Worm (Caenorhabditis elegans) whole organism, late embryonic: ENCODE data around the gene C06E1.7.

Experiments
- F13H6.1 ChIP-seq: sonication (generic microtip); optimal IDR thresholded peaks from 2 replicates; lab custom pipeline; 2016; ENCODE audit warnings: missing genetic modification characterization, missing compliant biosample characterization
- K09A11.1 ChIP-seq: sonication (generic microtip); optimal IDR thresholded peaks from 2 replicates; lab custom pipeline; 2017; ENCODE audit warnings: antibody characterized with exemption, mild to moderate bottlenecking, missing genetic modification characterization, missing compliant biosample characterization; ENCODE audit not compliant: insufficient read depth
- T23F11.4 ChIP-seq: fragments of 200-800 bp; sonication (Bioruptor generic); optimal IDR thresholded peaks from 2 replicates; lab custom pipeline; 2018; ENCODE audit warnings: mild to moderate bottlenecking, missing genetic modification characterization, missing compliant biosample characterization
- ahr-1 ChIP-seq: sonication (generic microtip); optimal IDR thresholded peaks from 2 replicates; lab custom pipeline; 2016; ENCODE audit warnings: missing genetic modification characterization, missing compliant biosample characterization
- ceh-18 ChIP-seq: sonication (generic microtip); optimal IDR thresholded peaks from 2 replicates; lab custom pipeline; 2016; ENCODE audit warnings: missing genetic modification characterization, missing compliant biosample characterization
- ceh-19 ChIP-seq: fragments of 200-800 bp; sonication (Bioruptor generic); optimal IDR thresholded peaks from 2 replicates; lab custom pipeline; 2018; ENCODE audit warnings: mild to moderate bottlenecking, missing genetic modification characterization, missing compliant biosample characterization
- ceh-30 ChIP-seq: fragments of 150-350 bp; optimal IDR thresholded peaks from 2 replicates; lab custom pipeline; 2014; ENCODE audit warnings: missing biosample characterization, missing genetic modification characterization
- ceh-6 ChIP-seq: fragments of 200-800 bp; sonication (Bioruptor generic); optimal IDR thresholded peaks from 2 replicates; lab custom pipeline; 2018; ENCODE audit warnings: mild to moderate bottlenecking, missing genetic modification characterization, missing compliant biosample characterization
- ceh-9 ChIP-seq: sonication (generic microtip); optimal IDR thresholded peaks from 2 replicates; lab custom pipeline; 2016; ENCODE audit warnings: mild to moderate bottlenecking, missing genetic modification characterization, inconsistent platforms, missing compliant biosample characterization
- dmd-4 ChIP-seq: sonication (generic microtip); optimal IDR thresholded peaks from 2 replicates; lab custom pipeline; 2016; ENCODE audit warnings: borderline replicate concordance, missing genetic modification characterization, missing compliant biosample characterization
- dve-1 ChIP-seq: sonication (generic microtip); optimal IDR thresholded peaks from 2 replicates; lab custom pipeline; 2017; ENCODE audit warnings: antibody characterized with exemption, mild to moderate bottlenecking, missing genetic modification characterization, missing compliant biosample characterization
- ets-4 ChIP-seq: sonication (generic microtip); optimal IDR thresholded peaks from 2 replicates; lab custom pipeline; 2016; ENCODE audit warnings: missing genetic modification characterization, missing compliant biosample characterization
- fax-1 ChIP-seq: sonication (generic microtip); optimal IDR thresholded peaks from 2 replicates; lab custom pipeline; 2016; ENCODE audit warnings: missing genotype, missing genetic modification characterization, missing compliant biosample characterization
- hlh-15 ChIP-seq: sonication (generic microtip); optimal IDR thresholded peaks from 2 replicates; lab custom pipeline; 2016; ENCODE audit warnings: missing genetic modification characterization, missing compliant biosample characterization
- hlh-8 ChIP-seq: sonication (generic microtip); optimal IDR thresholded peaks from 2 replicates; lab custom pipeline; 2016; ENCODE audit warnings: missing genotype, missing genetic modification characterization, missing compliant biosample characterization
- lim-6 ChIP-seq: sonication (generic microtip); optimal IDR thresholded peaks from 2 replicates; lab custom pipeline; 2016; ENCODE audit warnings: missing genetic modification characterization, missing compliant biosample characterization
- nfya-1 ChIP-seq: sonication (generic microtip); optimal IDR thresholded peaks from 2 replicates; lab custom pipeline; 2017; ENCODE audit warnings: missing genetic modification characterization, mild to moderate bottlenecking, missing compliant biosample characterization, antibody characterized with exemption, moderate library complexity
- nhr-11 ChIP-seq: fragments of 150-350 bp; optimal IDR thresholded peaks from 2 replicates; lab custom pipeline; 2014; ENCODE audit warnings: missing biosample characterization, missing genetic modification characterization
- npax-4 ChIP-seq: sonication (generic microtip); optimal IDR thresholded peaks from 2 replicates; lab custom pipeline; 2016; ENCODE audit warnings: missing genetic modification characterization, missing compliant biosample characterization
- odd-2 ChIP-seq: sonication (generic microtip); optimal IDR thresholded peaks from 2 replicates; lab custom pipeline; 2017; ENCODE audit warnings: antibody characterized with exemption, mild to moderate bottlenecking, missing genetic modification characterization, missing compliant biosample characterization
- pag-3 ChIP-seq: sonication (generic microtip); optimal IDR thresholded peaks from 2 replicates; lab custom pipeline; 2016; ENCODE audit warnings: missing compliant biosample characterization, missing genetic modification characterization, borderline replicate concordance
- pha-2 ChIP-seq: sonication (generic microtip); optimal IDR thresholded peaks from 2 replicates; lab custom pipeline; 2017; ENCODE audit warnings: mild to moderate bottlenecking, missing genetic modification characterization, missing compliant biosample characterization
- pqm-1 ChIP-seq: sonication (generic microtip); optimal IDR thresholded peaks from 2 replicates; lab custom pipeline; 2016; ENCODE audit warnings: missing genetic modification characterization, missing compliant biosample characterization
- pros-1 ChIP-seq: fragments of 150-350 bp; optimal IDR thresholded peaks from 2 replicates; lab custom pipeline; 2014; ENCODE audit warnings: missing biosample characterization, missing genetic modification reagents, missing genetic modification characterization
- rnt-1 ChIP-seq: sonication (generic microtip); optimal IDR thresholded peaks from 2 replicates; lab custom pipeline; 2016; ENCODE audit warnings: missing genetic modification characterization, missing compliant biosample characterization
- sdc-2 ChIP-seq: sonication (generic microtip); optimal IDR thresholded peaks from 2 replicates; lab custom pipeline; 2016; ENCODE audit warnings: missing genotype, missing genetic modification characterization, missing compliant biosample characterization
- sox-2 ChIP-seq: fragments of 200-800 bp; sonication (Bioruptor generic); IDR thresholded peaks from 2 replicates; pipeline ENCODE4 v1.3.6; 2022; ENCODE audit warnings: missing genetic modification reagents, missing genetic modification characterization, missing compliant biosample characterization
- sox-4 ChIP-seq: sonication (generic microtip); optimal IDR thresholded peaks from 2 replicates; lab custom pipeline; 2017; ENCODE audit warnings: mild to moderate bottlenecking, missing genetic modification characterization, inconsistent platforms, missing compliant biosample characterization
- syd-9 ChIP-seq: sonication (generic microtip); optimal IDR thresholded peaks from 2 replicates; lab custom pipeline; 2016; ENCODE audit warnings: mild to moderate bottlenecking, missing genetic modification characterization, moderate library complexity, missing compliant biosample characterization
- tbx-2 ChIP-seq: sonication (generic microtip); optimal IDR thresholded peaks from 2 replicates; lab custom pipeline; 2016; ENCODE audit warnings: missing genetic modification characterization, missing compliant biosample characterization
- unc-55 ChIP-seq: sonication (generic microtip); optimal IDR thresholded peaks from 2 replicates; lab custom pipeline; 2017; ENCODE audit warnings: missing biosample characterization, missing genetic modification reagents, missing genetic modification characterization
- ztf-16 ChIP-seq: sonication (generic microtip); optimal IDR thresholded peaks from 2 replicates; lab custom pipeline; 2017; ENCODE audit warnings: missing genetic modification characterization, missing compliant biosample characterization

Gene C06E1.7

ce11 chrIII:8556836-8557385 lies 36.6 kb downstream of the C06E1.7 start, which contains the start of gene C02D5.2 (continued):
- TF ChIP-seq ahr-1 (tag; lab: Kevin White, UChicago) (no peak), dmd-4 (tag; lab: Kevin White, UChicago) (no peak), sox-2 (GFP tag; lab: Robert Waterston, UW) (no peak), T23F11.4 (GFP tag; lab: Kevin White, UChicago) (no peak), ceh-30 (tag; lab: Kevin White, UChicago) (no peak), ceh-18 (no peak), pqm-1 (tag; lab: Kevin White, UChicago) (no peak), ztf-16 (tag; lab: Kevin White, UChicago) (no peak), dve-1 (tag; lab: Kevin White, UChicago) (no peak), pros-1 (no peak), odd-2 (tag; lab: Kevin White, UChicago) (no peak), fax-1 (tag; lab: Kevin White, UChicago) (no peak), ceh-6 (no peak), K09A11.1 (tag; lab: Kevin White, UChicago) (no peak), unc-55 (peak; percentile 97), F13H6.1 (tag; lab: Kevin White, UChicago) (no peak)

- TF ChIP-seq K09A11.1 (tag; lab: Kevin White, UChicago) (no peak), ceh-19 (GFP tag; lab: Kevin White, UChicago) (no peak), syd-9 (tag; lab: Kevin White, UChicago) (no peak), lim-6 (tag; lab: Kevin White, UChicago) (no peak), sox-4 (tag; lab: Kevin White, UChicago) (no peak), pag-3 (tag; lab: Kevin White, UChicago) (no peak), dmd-4 (tag; lab: Kevin White, UChicago) (no peak), pha-2 (no peak)
- TF ChIP-seq, all 69 proteins: peak for 0
These were observed 37.8 kb downstream of the C06E1.7 start for ce11 chrIII:8555682-8556081.

ce11 chrIII:8554472-8554871 lies 39.0 kb downstream of the C06E1.7 start, which contains the start of gene gsto-2:
TSS of gene gsto-2 (plus strand) at chrIII:8554772.
- no peak for TF ChIP-seq ets-4 (tag; lab: Kevin White, UChicago)
- TF ChIP-seq nfya-1: no peak
- no peak for TF ChIP-seq sdc-2 (tag; lab: Kevin White, UChicago)
- no peak for TF ChIP-seq rnt-1
- TF ChIP-seq nhr-11 (tag; lab: Kevin White, UChicago): no peak

- TF ChIP-seq npax-4 (tag; lab: Kevin White, UChicago) (no peak), pqm-1 (tag; lab: Kevin White, UChicago) (no peak), dve-1 (tag; lab: Kevin White, UChicago) (no peak), pag-3 (tag; lab: Kevin White, UChicago) (no peak), ets-4 (tag; lab: Kevin White, UChicago) (no peak), tbx-2 (no peak), hlh-8 (no peak), ceh-9 (tag; lab: Kevin White, UChicago) (no peak), hlh-15 (tag; lab: Kevin White, UChicago) (no peak), pros-1 (no peak)
These were observed 41.4 kb downstream of the C06E1.7 start, which contains the start of gene C02D5.4 for ce11 chrIII:8552125-8552524. TSS of gene C02D5.4 (plus strand) at chrIII:8552165.

ce11 chrIII:8551705-8552104 lies 41.8 kb downstream of the C06E1.7 start:
- TF ChIP-seq ceh-9 (tag; lab: Kevin White, UChicago): no peak
- no peak for TF ChIP-seq tbx-2
- TF ChIP-seq pqm-1 (tag; lab: Kevin White, UChicago): no peak
- TF ChIP-seq npax-4 (tag; lab: Kevin White, UChicago): no peak
